Worm (Caenorhabditis elegans): ENCODE results near the gene cbs-2.

The cbs-2 gene

DNA sequence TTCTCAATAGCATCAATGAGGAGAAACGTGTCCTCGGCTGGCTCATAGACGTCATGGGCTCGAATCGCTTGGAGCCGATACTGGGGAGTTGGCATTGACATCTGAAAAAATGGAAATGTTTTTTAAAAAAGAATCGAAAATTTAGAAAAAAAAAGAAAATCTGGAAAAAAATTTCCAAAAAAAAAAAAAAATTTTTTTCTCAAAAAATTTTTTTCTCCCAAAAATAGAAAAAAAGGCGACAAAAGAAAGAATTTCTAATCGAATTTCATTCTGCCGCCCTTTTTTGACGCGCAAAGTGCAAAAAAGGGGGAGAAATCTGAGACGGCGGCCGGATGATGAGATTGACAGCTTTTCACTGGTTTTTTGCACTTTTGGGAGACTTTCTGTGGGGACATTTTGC lies 34.0 kb downstream of the cbs-2 start, which contains the start of gene mtq-2:
TSS of gene mtq-2 (minus strand) at position 101 of the 400 bp plus-strand sequence.
- no peak for TF ChIP-seq pqm-1 (tag; optimal IDR thresholded peaks at IDR 0.05)
- TF ChIP-seq ztf-11 (tag; optimal IDR thresholded peaks at IDR 0.05), result no peak
- no peak for TF ChIP-seq fkh-10 (GFP tag; optimal IDR thresholded peaks at IDR 0.05)
- TF ChIP-seq R02D3.7 (tag; optimal IDR thresholded peaks at IDR 0.05), result no peak
- TF ChIP-seq ceh-16 (tag; optimal IDR thresholded peaks at IDR 0.05), result no peak
- TF ChIP-seq tbx-2 (tag; optimal IDR thresholded peaks at IDR 0.05), result no peak
- no peak for TF ChIP-seq unc-39 (tag; optimal IDR thresholded peaks at IDR 0.05)
- TF ChIP-seq ama-1 (optimal IDR thresholded peaks at IDR 0.05), result no peak
- TF ChIP-seq elt-3 (tag; optimal IDR thresholded peaks at IDR 0.05), result no peak
- no peak for TF ChIP-seq elt-1 (tag; optimal IDR thresholded peaks at IDR 0.05)
- TF ChIP-seq aly-2 (tag; optimal IDR thresholded peaks at IDR 0.05), result no peak
- no peak for TF ChIP-seq daf-12 (tag; optimal IDR thresholded peaks at IDR 0.05)
- TF ChIP-seq lin-39 (tag; optimal IDR thresholded peaks at IDR 0.05), result no peak

DNA sequence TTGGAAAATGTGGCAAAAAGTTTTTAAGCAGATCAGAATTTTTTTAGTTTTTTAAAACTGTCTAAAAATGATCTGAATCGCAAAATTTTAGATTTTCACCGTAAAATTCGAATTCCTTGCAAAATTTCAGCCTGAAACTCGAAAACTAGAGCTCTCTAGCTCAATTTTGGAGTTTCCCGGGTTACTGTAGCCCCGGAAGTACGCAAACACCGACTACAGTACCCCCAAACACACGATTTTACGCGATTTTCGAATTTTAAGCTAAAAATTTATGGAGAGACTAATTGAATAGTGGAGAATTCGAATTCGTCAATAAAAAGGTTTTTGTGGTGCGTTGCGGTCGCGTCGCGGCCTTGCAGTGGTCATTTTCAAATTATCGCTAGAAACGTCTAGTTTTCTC lies 36.6 kb downstream of the cbs-2 start:
- TF ChIP-seq nhr-11 (tag; optimal IDR thresholded peaks at IDR 0.05), result no peak
- TF ChIP-seq nhr-77 (tag; optimal IDR thresholded peaks at IDR 0.05), result no peak
- TF ChIP-seq mdl-1 (tag; optimal IDR thresholded peaks at IDR 0.05), result no peak
- TF ChIP-seq ztf-11 (tag; optimal IDR thresholded peaks at IDR 0.05), result no peak
- no peak for TF ChIP-seq mml-1 (tag; optimal IDR thresholded peaks at IDR 0.05)

DNA sequence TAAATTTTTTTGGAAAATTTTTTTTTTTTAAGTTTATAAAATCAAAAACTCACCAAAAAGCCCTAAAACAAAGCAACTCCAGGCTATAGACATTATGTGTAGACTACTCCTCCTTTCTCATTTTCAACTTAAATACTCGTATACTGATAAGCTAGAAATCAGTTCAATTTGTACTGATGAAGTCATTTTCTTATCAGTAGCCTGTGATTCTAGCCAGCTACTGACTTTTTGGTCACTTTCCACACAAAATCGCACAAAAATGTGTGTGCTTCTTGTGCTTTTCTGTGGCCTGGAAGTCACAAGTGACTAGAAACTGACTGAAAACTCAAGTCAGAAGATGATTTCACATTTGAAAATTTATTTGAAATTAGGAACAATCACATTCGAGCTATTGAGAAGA lies 37.0 kb downstream of the cbs-2 start, which contains the start of gene gba-2:
TSS of gene gba-2 (minus strand) at position 106 of the 400 bp plus-strand sequence.
- peak; percentile 63 for TF ChIP-seq elt-2 (tag; optimal IDR thresholded peaks at IDR 0.05)
- no peak for TF ChIP-seq nhr-12 (tag; optimal IDR thresholded peaks at IDR 0.05)
- no peak for TF ChIP-seq R02D3.7 (tag; optimal IDR thresholded peaks at IDR 0.05)
- peak; percentile 54 for TF ChIP-seq pqm-1 (tag; optimal IDR thresholded peaks at IDR 0.05)
- TF ChIP-seq nhr-76 (tag; optimal IDR thresholded peaks at IDR 0.05), result no peak

DNA sequence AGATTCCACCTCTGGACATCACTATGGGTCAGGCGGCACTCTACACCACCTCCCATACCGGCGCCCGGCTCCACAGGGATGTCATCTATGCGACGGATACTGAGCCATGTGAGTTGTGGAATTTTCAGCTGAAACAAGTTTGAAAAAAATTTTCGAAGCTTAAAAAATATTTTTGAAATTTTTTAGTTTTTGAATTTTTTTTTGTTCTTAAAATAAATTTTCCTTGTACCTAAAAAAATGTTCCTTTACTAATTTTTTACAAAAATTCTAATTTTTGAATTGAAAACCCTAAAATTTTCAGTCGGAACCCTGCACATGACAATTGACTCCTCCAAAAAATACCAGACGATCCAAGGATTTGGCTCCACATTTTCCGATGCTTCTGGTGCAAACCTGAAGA lies 45.6 kb downstream of the cbs-2 start:
- TF ChIP-seq elt-2 (tag; optimal IDR thresholded peaks at IDR 0.05), result no peak
- no peak for TF ChIP-seq egl-5 (tag; optimal IDR thresholded peaks at IDR 0.05)
- no peak for TF ChIP-seq skn-1 (tag; optimal IDR thresholded peaks at IDR 0.05)
- no peak for TF ChIP-seq unc-62 (GFP tag; optimal IDR thresholded peaks at IDR 0.05)
- no peak for TF ChIP-seq eor-1 (tag; optimal IDR thresholded peaks at IDR 0.05)

DNA sequence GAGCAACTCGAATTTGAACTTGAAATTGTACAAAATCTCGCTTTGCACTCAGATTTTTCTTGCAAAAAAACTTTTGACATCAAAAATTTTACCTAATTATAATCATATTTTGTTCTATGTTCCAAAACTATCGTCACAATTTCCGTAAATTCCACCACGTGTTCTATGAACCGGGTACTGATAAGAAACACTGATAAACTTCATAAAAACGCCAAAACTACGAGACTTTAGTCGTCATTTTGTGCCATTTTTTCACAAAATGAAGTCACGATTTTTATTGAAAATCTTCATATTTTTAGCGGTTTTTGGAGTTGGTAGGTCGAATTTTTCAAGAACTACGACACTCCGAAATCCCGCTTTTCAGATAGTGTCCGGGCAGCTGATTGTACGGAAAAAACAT lies 46.7 kb downstream of the cbs-2 start, which contains the start of gene gba-1:
TSS of gene gba-1 (plus strand) at position 54 of the 400 bp plus-strand sequence.
- TF ChIP-seq nhr-76 (tag; optimal IDR thresholded peaks at IDR 0.05), result no peak
- peak; percentile 19 for TF ChIP-seq pha-4 (tag; optimal IDR thresholded peaks at IDR 0.05)
- TF ChIP-seq fkh-10 (GFP tag; optimal IDR thresholded peaks at IDR 0.05), result no peak
- TF ChIP-seq nfya-1 (tag; optimal IDR thresholded peaks at IDR 0.05; ENCODE audit: insufficient read depth), result no peak
- no peak for TF ChIP-seq fkh-2 (tag; optimal IDR thresholded peaks at IDR 0.05)
- TF ChIP-seq nhr-77 (tag; optimal IDR thresholded peaks at IDR 0.05), result no peak
- no peak for TF ChIP-seq elt-3 (tag; optimal IDR thresholded peaks at IDR 0.05)
- TF ChIP-seq elt-2 (tag; optimal IDR thresholded peaks at IDR 0.05), result peak; percentile 79
- TF ChIP-seq snpc-4 (tag; optimal IDR thresholded peaks at IDR 0.05), result no peak
- peak; percentile 57 for TF ChIP-seq pqm-1 (tag; optimal IDR thresholded peaks at IDR 0.05)
- no peak for TF ChIP-seq elt-1 (tag; optimal IDR thresholded peaks at IDR 0.05)

DNA sequence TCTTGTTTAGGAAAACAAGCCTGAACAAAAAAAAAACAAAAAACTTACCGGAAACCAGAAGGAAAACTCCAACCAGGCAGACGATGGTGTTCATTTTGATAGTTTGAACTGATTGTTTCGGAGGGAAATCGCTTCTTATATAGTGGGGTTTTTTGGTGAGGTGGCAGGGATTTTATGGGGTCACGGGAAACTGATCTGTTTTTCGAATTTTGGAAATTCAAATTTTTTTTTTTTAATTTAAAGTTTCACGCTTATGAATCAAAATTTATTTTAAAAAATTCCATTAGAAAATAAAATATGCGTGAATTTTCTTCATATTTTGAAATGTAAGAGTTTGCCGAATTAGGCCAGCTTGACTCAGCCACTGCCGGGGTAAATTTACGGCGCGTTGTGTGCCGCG lies 48.0 kb downstream of the cbs-2 start, which contains the start of gene C33C12.7:
TSS of gene C33C12.7 (minus strand) at position 101 of the 400 bp plus-strand sequence.
- TF ChIP-seq hmg-11 (tag; optimal IDR thresholded peaks at IDR 0.05), result no peak

Data from whole organism, L3 larva.